Worm (Caenorhabditis elegans) whole organism, mixed stage, embryonic: ENCODE data around the gene Y34F4.3.

Experiments used
- bed-3 ChIP-seq: fragments of 200-800 bp; sonication (Bioruptor generic); optimal IDR thresholded peaks from 3 replicates; lab custom pipeline; 2018; ENCODE audit warnings: mild to moderate bottlenecking, missing genetic modification characterization, moderate library complexity, missing compliant biosample characterization
- blmp-1 ChIP-seq: fragments of 150-350 bp; optimal IDR thresholded peaks from 2 replicates; lab custom pipeline; 2014; ENCODE audit warnings: missing biosample characterization, missing genetic modification characterization
- elt-1 ChIP-seq: sonication (generic microtip); optimal IDR thresholded peaks from 2 replicates; lab custom pipeline; 2017; ENCODE audit warnings: missing genetic modification characterization, mild to moderate bottlenecking, missing compliant biosample characterization, antibody characterized with exemption, moderate library complexity, borderline replicate concordance; ENCODE audit not compliant: insufficient read depth
- lin-13 ChIP-seq: fragments of 150-350 bp; optimal IDR thresholded peaks from 2 replicates; lab custom pipeline; 2014; ENCODE audit warnings: missing biosample characterization, missing genetic modification characterization
- lsy-2 ChIP-seq: fragments of 150-350 bp; optimal IDR thresholded peaks from 2 replicates; lab custom pipeline; 2014; ENCODE audit warnings: missing biosample characterization, missing genetic modification characterization
- mep-1 ChIP-seq: fragments of 150-350 bp; optimal IDR thresholded peaks from 2 replicates; lab custom pipeline; 2017; ENCODE audit warnings: missing biosample characterization, missing genetic modification reagents, missing genetic modification characterization, inconsistent platforms
- pha-4 ChIP-seq: fragments of 150-350 bp; optimal IDR thresholded peaks from 2 replicates; lab custom pipeline; 2018; ENCODE audit warnings: missing biosample characterization, missing genetic modification reagents, missing genetic modification characterization
- sem-2 ChIP-seq: fragments of 200-800 bp; sonication (Bioruptor generic); optimal IDR thresholded peaks from 2 replicates; lab custom pipeline; 2018; ENCODE audit warnings: mild to moderate bottlenecking, missing genetic modification characterization, missing compliant biosample characterization
- snpc-4 ChIP-seq: fragments of 150-350 bp; optimal IDR thresholded peaks from 2 replicates; lab custom pipeline; 2014; ENCODE audit warnings: missing biosample characterization, missing genetic modification characterization
- unc-62 ChIP-seq: fragments of 150-350 bp; optimal IDR thresholded peaks from 2 replicates; lab custom pipeline; 2014; ENCODE audit warnings: missing biosample characterization, missing genetic modification reagents, missing genetic modification characterization
- ztf-11 ChIP-seq: fragments of 150-350 bp; optimal IDR thresholded peaks from 2 replicates; lab custom pipeline; 2014; ENCODE audit warnings: missing biosample characterization, missing genetic modification characterization

- TF ChIP-seq lin-13 (tag; lab: Kevin White, UChicago) (no peak), blmp-1 (tag; lab: Kevin White, UChicago) (no peak), lsy-2 (tag; lab: Kevin White, UChicago) (no peak), pha-4 (tag; lab: Kevin White, UChicago) (no peak), unc-62 (GFP tag; lab: Kevin White, UChicago) (no peak), snpc-4 (tag; lab: Kevin White, UChicago) (no peak), ztf-11 (tag; lab: Kevin White, UChicago) (no peak), mep-1 (tag; lab: Kevin White, UChicago) (no peak), bed-3 (GFP tag; lab: Kevin White, UChicago) (no peak), sem-2 (no peak), elt-1 (tag; lab: Kevin White, UChicago) (no peak)
These were observed 37.1 kb upstream of the Y34F4.3 start, which contains the start of gene fbxo-11.2 for ce11 chrIII:1053067-1053466.
